Worm (Caenorhabditis elegans) whole organism, L1 larva: ENCODE data around the gene mai-2.

Source experiments
- C16A3.4 ChIP-seq: fragments of 150-350 bp; optimal IDR thresholded peaks from 2 replicates; lab custom pipeline; 2014; ENCODE audit warnings: missing biosample characterization, missing genetic modification characterization
- C34B4.2 ChIP-seq: sonication (generic microtip); optimal IDR thresholded peaks from 2 replicates; lab custom pipeline; 2017; ENCODE audit warnings: mild to moderate bottlenecking, missing genetic modification characterization, missing compliant biosample characterization
- F16B12.6 ChIP-seq: fragments of 150-350 bp; optimal IDR thresholded peaks from 2 replicates; lab custom pipeline; 2014; ENCODE audit warnings: missing biosample characterization, missing genetic modification characterization
- aly-2 ChIP-seq: fragments of 150-350 bp; optimal IDR thresholded peaks from 2 replicates; lab custom pipeline; 2014; ENCODE audit warnings: missing biosample characterization, missing genetic modification characterization
- ceh-8 ChIP-seq: fragments of 200-800 bp; sonication (Bioruptor generic); optimal IDR thresholded peaks from 2 replicates; lab custom pipeline; 2018; ENCODE audit warnings: mild to moderate bottlenecking, missing genetic modification characterization, moderate library complexity, missing compliant biosample characterization
- ceh-88 ChIP-seq: fragments of 200-800 bp; sonication (Bioruptor generic); IDR thresholded peaks from 2 replicates; pipeline ENCODE4 v1.3.6; 2022; ENCODE audit warnings: missing genetic modification characterization, missing compliant biosample characterization
- ceh-90 ChIP-seq: sonication (generic microtip); optimal IDR thresholded peaks from 2 replicates; lab custom pipeline; 2016; ENCODE audit warnings: missing genetic modification characterization, missing compliant biosample characterization
- efl-1 ChIP-seq, 4 experiments: fragments of 150-350 bp; optimal IDR thresholded peaks in 3 of 4; peaks in 1 of 4; 1 replicate in 1 of 4; 2 replicates in 3 of 4; lab custom pipeline; 2014; ENCODE audit warnings: missing biosample characterization in 2 of 4, missing genetic modification characterization in 2 of 4, missing genetic modification reagents in 2 of 4
- efl-3 ChIP-seq: fragments of 200-800 bp; sonication (Bioruptor generic); optimal IDR thresholded peaks from 2 replicates; lab custom pipeline; 2018; ENCODE audit warnings: mild to moderate bottlenecking, missing genetic modification characterization, missing compliant biosample characterization
- egl-27 ChIP-seq, 2 experiments: fragments of 150-350 bp in 1 of 2; sonication (generic microtip); optimal IDR thresholded peaks; 3 replicates each; lab custom pipeline; 2017 to 2018; ENCODE audit warnings: missing biosample characterization in 2 of 2, missing genetic modification characterization in 2 of 2, missing genetic modification reagents in 2 of 2
- elt-2 ChIP-seq: sonication (generic microtip); optimal IDR thresholded peaks from 2 replicates; lab custom pipeline; 2016; ENCODE audit warnings: missing genetic modification characterization, mild to moderate bottlenecking, inconsistent platforms, missing compliant biosample characterization, missing genetic modification reagents
- elt-3 ChIP-seq, 6 experiments: fragments of 150-350 bp in 1 of 6; sonication (generic microtip); optimal IDR thresholded peaks; 2 replicates each; lab custom pipeline; 2017 to 2018; ENCODE audit warnings: missing biosample characterization in 6 of 6, missing genetic modification characterization in 6 of 6, inconsistent platforms in 1 of 6
- ets-5 ChIP-seq: fragments of 200-800 bp; sonication (Bioruptor generic); IDR thresholded peaks from 2 replicates; pipeline ENCODE4 v1.3.6; 2022; ENCODE audit warnings: missing genetic modification characterization, missing compliant biosample characterization
- fkh-8 ChIP-seq: sonication (generic microtip); optimal IDR thresholded peaks from 2 replicates; lab custom pipeline; 2016; ENCODE audit warnings: mild to moderate bottlenecking, missing genetic modification characterization, missing compliant biosample characterization
- grh-1 ChIP-seq: fragments of 200-800 bp; sonication (Bioruptor generic); IDR thresholded peaks from 2 replicates; pipeline ENCODE4 v1.3.6; 2022; ENCODE audit warnings: missing genetic modification reagents, missing genetic modification characterization, missing compliant biosample characterization
- hpl-2 ChIP-seq: fragments of 150-350 bp; optimal IDR thresholded peaks from 2 replicates; lab custom pipeline; 2014; ENCODE audit warnings: missing biosample characterization, missing genetic modification reagents, missing genetic modification characterization
- irx-1 ChIP-seq: sonication (generic microtip); optimal IDR thresholded peaks from 2 replicates; lab custom pipeline; 2016; ENCODE audit warnings: missing genetic modification characterization, missing compliant biosample characterization
- isw-1 ChIP-seq: fragments of 200-800 bp; sonication (Bioruptor generic); IDR thresholded peaks from 2 replicates; pipeline ENCODE4 v1.3.6; 2022; ENCODE audit warnings: missing genetic modification characterization, missing compliant biosample characterization
- jun-1 ChIP-seq: fragments of 150-350 bp; optimal IDR thresholded peaks from 2 replicates; lab custom pipeline; 2014; ENCODE audit warnings: missing biosample characterization, missing genetic modification reagents, missing genetic modification characterization
- lin-13 ChIP-seq: fragments of 150-350 bp; optimal IDR thresholded peaks from 2 replicates; lab custom pipeline; 2014; ENCODE audit warnings: missing biosample characterization, missing genetic modification reagents, missing genetic modification characterization
- lsy-2 ChIP-seq, 2 experiments: fragments of 150-350 bp; optimal IDR thresholded peaks; 2 replicates each; lab custom pipeline; 2014; ENCODE audit warnings: missing biosample characterization in 2 of 2, missing genetic modification characterization in 2 of 2
- mab-9 ChIP-seq: fragments of 200-800 bp; sonication (Bioruptor generic); IDR thresholded peaks from 2 replicates; pipeline ENCODE4 v1.3.6; 2022; ENCODE audit warnings: missing genetic modification reagents, missing genetic modification characterization, missing compliant biosample characterization
- mef-2 ChIP-seq: fragments of 150-350 bp; optimal IDR thresholded peaks from 2 replicates; lab custom pipeline; 2014; ENCODE audit warnings: missing biosample characterization, missing genetic modification characterization
- mep-1 ChIP-seq: fragments of 150-350 bp; optimal IDR thresholded peaks from 2 replicates; lab custom pipeline; 2014; ENCODE audit warnings: missing biosample characterization, missing genetic modification characterization
- nhr-11 ChIP-seq: fragments of 150-350 bp; optimal IDR thresholded peaks from 2 replicates; lab custom pipeline; 2014; ENCODE audit warnings: missing biosample characterization, missing genetic modification characterization
- nhr-19 ChIP-seq: fragments of 200-800 bp; sonication (Bioruptor generic); conservative IDR thresholded peaks from 2 replicates; pipeline ENCODE4 v1.3.6; 2022; ENCODE audit warnings: missing genetic modification characterization, missing compliant biosample characterization
- nhr-20 ChIP-seq: sonication (generic microtip); optimal IDR thresholded peaks from 2 replicates; lab custom pipeline; 2016; ENCODE audit warnings: mild to moderate bottlenecking, missing genetic modification characterization, missing compliant biosample characterization
- nhr-71 ChIP-seq: sonication (generic microtip); optimal IDR thresholded peaks from 2 replicates; lab custom pipeline; 2016; ENCODE audit warnings: mild to moderate bottlenecking, missing genetic modification characterization, moderate library complexity, missing compliant biosample characterization
- nhr-76 ChIP-seq: sonication (generic microtip); optimal IDR thresholded peaks from 2 replicates; lab custom pipeline; 2017; ENCODE audit warnings: missing biosample characterization, missing genetic modification characterization
- nhr-77 ChIP-seq: fragments of 150-350 bp; optimal IDR thresholded peaks from 2 replicates; lab custom pipeline; 2014; ENCODE audit warnings: missing biosample characterization, missing genetic modification characterization
- nhr-85 ChIP-seq: sonication (generic microtip); peaks from one replicate; lab custom pipeline; 2016; ENCODE audit warnings: missing genetic modification characterization, inconsistent platforms, missing compliant biosample characterization
- pag-3 ChIP-seq: sonication (generic microtip); optimal IDR thresholded peaks from 2 replicates; lab custom pipeline; 2017; ENCODE audit warnings: missing genetic modification characterization, mild to moderate bottlenecking, missing compliant biosample characterization, antibody characterized with exemption, borderline replicate concordance; ENCODE audit not compliant: insufficient read depth
- pqm-1 ChIP-seq: sonication (generic microtip); optimal IDR thresholded peaks from 3 replicates; lab custom pipeline; 2017; ENCODE audit warnings: missing biosample characterization, missing genetic modification characterization
- skn-1 ChIP-seq: fragments of 150-350 bp; optimal IDR thresholded peaks from 2 replicates; lab custom pipeline; 2014; ENCODE audit warnings: missing biosample characterization, missing genetic modification characterization
- tbx-2 ChIP-seq: sonication (generic microtip); optimal IDR thresholded peaks from 2 replicates; lab custom pipeline; 2016; ENCODE audit warnings: missing genetic modification characterization, missing compliant biosample characterization
- unc-130 ChIP-seq: fragments of 150-350 bp; optimal IDR thresholded peaks from 2 replicates; lab custom pipeline; 2017; ENCODE audit warnings: missing biosample characterization, missing genetic modification characterization, inconsistent platforms
- unc-62 ChIP-seq: fragments of 150-350 bp; optimal IDR thresholded peaks from 2 replicates; lab custom pipeline; 2014; ENCODE audit warnings: missing biosample characterization, missing genetic modification reagents, missing genetic modification characterization
- unc-86 ChIP-seq: sonication (generic microtip); optimal IDR thresholded peaks from 2 replicates; lab custom pipeline; 2016; ENCODE audit warnings: missing genetic modification characterization, missing compliant biosample characterization
- unc-98 ChIP-seq: fragments of 200-800 bp; sonication (Bioruptor generic); IDR thresholded peaks from 2 replicates; pipeline ENCODE4 v1.3.6; 2022; ENCODE audit warnings: missing genetic modification characterization, missing compliant biosample characterization
- zag-1 ChIP-seq: fragments of 150-350 bp; optimal IDR thresholded peaks from 2 replicates; lab custom pipeline; 2014; ENCODE audit warnings: missing biosample characterization, missing genetic modification characterization
- zip-4 ChIP-seq: fragments of 200-800 bp; sonication (Bioruptor generic); optimal IDR thresholded peaks from 2 replicates; lab custom pipeline; 2018; ENCODE audit warnings: mild to moderate bottlenecking, missing genetic modification characterization, moderate library complexity, missing compliant biosample characterization
- ztf-11 ChIP-seq, 2 experiments: sonication (generic microtip); optimal IDR thresholded peaks; 2 replicates each; lab custom pipeline; 2016 to 2017; ENCODE audit warnings: missing genetic modification characterization in 2 of 2, missing biosample characterization in 1 of 2, missing compliant biosample characterization in 1 of 2

mai-2 gene

ce11 chrIV:3400941-3401340, 15.2 kb downstream of the mai-2 start:
- TF ChIP-seq nhr-85 = no peak
- peak; percentile 58 for TF ChIP-seq elt-2
- no peak for TF ChIP-seq jun-1 (tag; lab: Kevin White, UChicago)
- no peak for TF ChIP-seq lsy-2 (tag; optimal IDR thresholded peaks at IDR 0.05; lab: Kevin White, UChicago)
- TF ChIP-seq elt-3 (tag; optimal IDR thresholded peaks at IDR 0.05; lab: Kevin White, UChicago) = no peak
- TF ChIP-seq mab-9 (GFP tag; lab: Robert Waterston, UW) = no peak
- TF ChIP-seq nhr-11 (tag; lab: Kevin White, UChicago) = no peak

ce11 chrIV:3415383-3415782, 29.7 kb downstream of the mai-2 start, which contains the start of gene lgc-9:
Gene lgc-9, plus strand, starts transcription at chrIV:3415683.
- TF ChIP-seq grh-1 (GFP tag; lab: Robert Waterston, UW) = no peak
- no peak for TF ChIP-seq pag-3 (tag; lab: Kevin White, UChicago)
- no peak for TF ChIP-seq ceh-90 (tag; lab: Kevin White, UChicago)
- TF ChIP-seq mef-2 (tag; lab: Kevin White, UChicago) = no peak
- TF ChIP-seq C16A3.4 = no peak
- no peak for TF ChIP-seq unc-62 (GFP tag; lab: Kevin White, UChicago)
- no peak for TF ChIP-seq egl-27 (tag; optimal IDR thresholded peaks at IDR 0.05; lab: Kevin White, UChicago)
- no peak for TF ChIP-seq tbx-2 (tag; lab: Kevin White, UChicago)
- TF ChIP-seq ceh-8 = no peak
- no peak for TF ChIP-seq isw-1 (GFP tag; lab: Robert Waterston, UW)
- no peak for TF ChIP-seq nhr-71 (tag; lab: Kevin White, UChicago)
- no peak for TF ChIP-seq skn-1 (tag; lab: Kevin White, UChicago)
- TF ChIP-seq unc-98 (GFP tag; lab: Robert Waterston, UW) = no peak
- no peak for TF ChIP-seq pqm-1 (tag; lab: Kevin White, UChicago)
- no peak for TF ChIP-seq nhr-20
- no peak for TF ChIP-seq mep-1 (tag; lab: Kevin White, UChicago)
- no peak for TF ChIP-seq unc-130 (tag; lab: Kevin White, UChicago)
- no peak for TF ChIP-seq fkh-8 (tag; lab: Kevin White, UChicago)
- no peak for TF ChIP-seq hpl-2 (GFP tag; lab: Kevin White, UChicago)

ce11 chrIV:3418741-3419140, 33.0 kb downstream of the mai-2 start:
- TF ChIP-seq irx-1 (tag; lab: Kevin White, UChicago) (no peak), elt-3 (tag; optimal IDR thresholded peaks at IDR 0.05; lab: Kevin White, UChicago) (no peak), efl-1 (optimal IDR thresholded peaks at IDR 0.05; lab: Kevin White, UChicago) (no peak), efl-1 (GFP tag; optimal IDR thresholded peaks at IDR 0.05 in 1 of 2; lab: Kevin White, UChicago) (peak in 1 of 2 experiments; percentile 37), unc-86 (no peak), F16B12.6 (tag; lab: Kevin White, UChicago) (no peak)
- TF ChIP-seq, all 84 proteins: peak for 1

- TF ChIP-seq irx-1 (tag; lab: Kevin White, UChicago) = no peak
- no peak for TF ChIP-seq nhr-77 (tag; lab: Kevin White, UChicago)
- no peak for TF ChIP-seq C34B4.2 (tag; lab: Kevin White, UChicago)
- no peak for TF ChIP-seq zag-1 (tag; lab: Kevin White, UChicago)
- TF ChIP-seq pqm-1 (tag; lab: Kevin White, UChicago) = no peak
- TF ChIP-seq ztf-11 (tag; optimal IDR thresholded peaks at IDR 0.05; lab: Kevin White, UChicago) = no peak
- TF ChIP-seq zip-4 = no peak
- TF ChIP-seq ets-5 = no peak
- no peak for TF ChIP-seq nhr-76 (tag; lab: Kevin White, UChicago)
- no peak for TF ChIP-seq ceh-90 (tag; lab: Kevin White, UChicago)
- TF ChIP-seq ceh-88 (GFP tag; lab: Robert Waterston, UW) = no peak
- no peak for TF ChIP-seq efl-3
- no peak for TF ChIP-seq lin-13 (GFP tag; lab: Kevin White, UChicago)
- TF ChIP-seq egl-27 (tag; optimal IDR thresholded peaks at IDR 0.05; lab: Kevin White, UChicago) = no peak
- no peak for TF ChIP-seq aly-2
- no peak for TF ChIP-seq F16B12.6 (tag; lab: Kevin White, UChicago)
- TF ChIP-seq nhr-19 (GFP tag; lab: Robert Waterston, UW) = no peak
Measured at ce11 chrIV:3422516-3422915, 36.8 kb downstream of the mai-2 start, which contains the start of gene C04C3.6. Gene C04C3.6, minus strand, starts transcription at chrIV:3422616.
